Worm (Caenorhabditis elegans) whole organism, midembryonic: ENCODE results near the gene C34F11.8.

ENCODE experiments used
- T22C8.4 ChIP-seq: fragments of 200-800 bp; sonication (Bioruptor generic); IDR thresholded peaks from 2 replicates; pipeline ENCODE4 v1.3.6; 2022; ENCODE audit warnings: missing genetic modification characterization, missing compliant biosample characterization
- cog-1 ChIP-seq: sonication (generic microtip); optimal IDR thresholded peaks from 2 replicates; lab custom pipeline; 2016; ENCODE audit warnings: missing genetic modification characterization, missing compliant biosample characterization
- flt-1 ChIP-seq: fragments of 200-800 bp; sonication (Bioruptor generic); IDR thresholded peaks from 2 replicates; pipeline ENCODE4 v1.3.6; 2022; ENCODE audit warnings: missing genetic modification characterization, missing compliant biosample characterization
- klf-2 ChIP-seq: fragments of 200-800 bp; sonication (Bioruptor generic); conservative IDR thresholded peaks from 2 replicates; pipeline ENCODE4 v1.3.6; 2022; ENCODE audit warnings: missing genetic modification reagents, missing genetic modification characterization, missing compliant biosample characterization
- med-1 ChIP-seq: sonication (generic microtip); optimal IDR thresholded peaks from 2 replicates; lab custom pipeline; 2017; ENCODE audit warnings: missing genetic modification characterization, mild to moderate bottlenecking, missing compliant biosample characterization, antibody characterized with exemption, missing genetic modification reagents; ENCODE audit not compliant: insufficient read depth
- ref-1 ChIP-seq: fragments of 200-800 bp; sonication (Bioruptor generic); conservative IDR thresholded peaks from 2 replicates; pipeline ENCODE4 v1.3.6; 2022; ENCODE audit warnings: missing genetic modification reagents, missing genetic modification characterization, missing compliant biosample characterization
- tab-1 ChIP-seq: fragments of 200-800 bp; sonication (Bioruptor generic); IDR thresholded peaks from 2 replicates; pipeline ENCODE4 v1.3.6; 2022; ENCODE audit warnings: missing genetic modification characterization, missing compliant biosample characterization
- ztf-29 ChIP-seq: fragments of 200-800 bp; sonication (Bioruptor generic); IDR thresholded peaks from 2 replicates; pipeline ENCODE4 v1.3.6; 2022; ENCODE audit warnings: missing genetic modification reagents, missing genetic modification characterization, missing compliant biosample characterization

DNA sequence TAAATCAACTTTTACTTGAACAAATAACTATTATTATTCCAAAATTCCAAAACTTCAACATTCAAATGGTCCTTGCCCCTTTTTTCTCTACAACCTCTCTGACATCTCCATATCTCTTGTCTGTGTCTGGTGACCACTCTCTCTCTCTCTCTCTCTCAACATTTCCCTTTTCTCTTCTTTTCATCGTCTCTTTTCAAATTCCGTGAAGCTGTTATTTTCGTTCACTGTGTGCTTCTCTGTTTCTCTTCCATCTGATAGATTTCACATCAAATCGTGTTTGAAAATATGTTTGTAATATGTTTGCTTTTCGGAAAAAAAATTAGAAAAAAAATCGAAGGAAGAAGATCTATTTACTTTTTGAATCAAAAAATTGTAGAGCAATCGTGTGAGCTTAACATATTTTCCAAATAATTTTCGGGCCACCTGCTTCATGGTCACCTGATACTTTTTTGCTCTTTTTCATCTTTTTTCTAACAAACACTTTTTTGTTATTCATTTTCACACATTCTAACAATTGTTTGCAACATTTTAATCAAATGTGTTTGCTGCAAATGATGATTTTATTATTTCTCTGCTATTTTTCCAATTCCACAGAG is 9.7 kb downstream of the C34F11.8 start:
- TF ChIP-seq klf-2 (GFP tag; lab: Robert Waterston, UW) = no peak
- TF ChIP-seq cog-1 (tag; lab: Kevin White, UChicago) = no peak
- TF ChIP-seq T22C8.4 (GFP tag; lab: Robert Waterston, UW) = no peak
- no peak for TF ChIP-seq flt-1 (GFP tag; lab: Robert Waterston, UW)
- TF ChIP-seq tab-1 = no peak
- no peak for TF ChIP-seq med-1
- TF ChIP-seq ztf-29 (GFP tag; lab: Robert Waterston, UW) = no peak
- TF ChIP-seq ref-1 (GFP tag; lab: Robert Waterston, UW) = no peak
